Worm (Caenorhabditis elegans): ENCODE data around the gene smex-1.
A peak's percentile ranks its signal among the peaks of the same experiment; 100 is the strongest.

The smex-1 gene

DNA sequence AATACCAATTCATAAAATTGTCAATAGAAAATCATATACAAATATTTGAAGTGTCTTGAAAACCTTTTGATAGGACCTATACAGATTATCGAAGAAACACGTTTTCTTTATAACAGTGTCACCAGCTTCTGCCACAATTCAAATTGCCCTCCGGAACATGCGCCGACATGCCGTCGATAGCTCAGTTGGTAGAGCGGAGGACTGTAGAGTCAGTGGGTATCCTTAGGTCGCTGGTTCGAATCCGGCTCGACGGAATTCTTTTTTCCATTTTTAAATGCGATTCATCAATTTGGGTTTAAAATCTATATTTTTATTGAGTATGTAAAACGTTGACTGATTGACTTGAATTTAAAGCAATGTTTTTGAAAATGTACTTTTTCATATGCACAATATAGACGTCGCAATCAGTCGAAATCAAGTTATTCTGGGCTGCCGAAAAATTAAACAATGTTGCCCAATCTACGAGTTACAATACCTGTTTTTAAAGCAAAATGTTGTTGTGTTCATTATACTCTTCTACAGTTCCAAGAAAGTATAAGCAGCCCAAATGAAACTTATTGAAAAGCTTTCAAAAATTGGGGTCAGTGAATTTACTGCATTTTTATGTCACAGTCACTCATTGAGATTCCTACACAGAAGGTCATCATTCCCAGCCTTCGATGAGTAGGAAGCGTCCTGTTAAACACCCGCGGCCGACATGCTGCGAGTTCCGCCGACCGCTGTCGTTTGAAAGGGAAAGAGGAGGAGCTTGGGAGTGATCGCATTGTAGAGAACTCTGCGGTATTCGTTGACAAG, 48.3 kb downstream of the smex-1 start (continued):
- peak; percentile 82 for TF ChIP-seq Y53G8AR.9 (GFP tag; conservative IDR thresholded peaks at IDR 0.05)
- peak; percentile 86 for TF ChIP-seq F23B12.7 (tag; optimal IDR thresholded peaks at IDR 0.05; ENCODE audit: insufficient read depth)
- peak; percentile 84; the same call in 1 of the 2 replicates for TF ChIP-seq dox-1 (GFP tag; IDR thresholded peaks at IDR 0.05)
- no peak for TF ChIP-seq nhr-120 (GFP tag; IDR thresholded peaks at IDR 0.05)
- TF ChIP-seq xnd-1 (tag; optimal IDR thresholded peaks at IDR 0.05), result peak; percentile 68
- TF ChIP-seq bed-2 (GFP tag; IDR thresholded peaks at IDR 0.05), result no peak
- peak; percentile 99 for TF ChIP-seq snpc-1.1 (tag; optimal IDR thresholded peaks at IDR 0.05; ENCODE audit: insufficient read depth)
- peak; percentile 71 for TF ChIP-seq tlf-1 (GFP tag; optimal IDR thresholded peaks at IDR 0.05)
- TF ChIP-seq D2030.7 (GFP tag; IDR thresholded peaks at IDR 0.05), result peak; percentile 96
- TF ChIP-seq madf-8 (GFP tag; conservative IDR thresholded peaks at IDR 0.05), result peak; percentile 53
- TF ChIP-seq egl-44 (GFP tag; IDR thresholded peaks at IDR 0.05), result 0 out of 2 replicates have a peak, but pooled peaks have one; percentile 34
- no peak for TF ChIP-seq Y67H2A.10 (GFP tag; conservative IDR thresholded peaks at IDR 0.05)
- TF ChIP-seq madf-10 (tag; optimal IDR thresholded peaks at IDR 0.05), result peak; percentile 39
- peak; percentile 80 for TF ChIP-seq ekl-4 (GFP tag; IDR thresholded peaks at IDR 0.05)
- TF ChIP-seq lir-1 (GFP tag; conservative IDR thresholded peaks at IDR 0.05), result 0 out of 2 replicates have a peak, but pooled peaks have one; percentile 14
- no peak for TF ChIP-seq bed-1 (GFP tag; IDR thresholded peaks at IDR 0.05)
- peak; percentile 90 for TF ChIP-seq hmg-1.2 (GFP tag; IDR thresholded peaks at IDR 0.05)
- peak; percentile 83 for TF ChIP-seq hmg-20 (GFP tag; IDR thresholded peaks at IDR 0.05)
- TF ChIP-seq rpc-1 (optimal IDR thresholded peaks at IDR 0.05), result peak; percentile 60
- peak; percentile 80 for TF ChIP-seq rpc-1 (tag; optimal IDR thresholded peaks at IDR 0.05)
- peak; percentile 64; the same call in 1 of the 2 replicates for TF ChIP-seq nfyb-1 (GFP tag; IDR thresholded peaks at IDR 0.05)
- peak; percentile 61 for TF ChIP-seq ztf-18 (tag; optimal IDR thresholded peaks at IDR 0.05)
- no peak for TF ChIP-seq athp-1 (tag; optimal IDR thresholded peaks at IDR 0.05)
- TF ChIP-seq unc-130 (GFP tag; optimal IDR thresholded peaks at IDR 0.05), result peak; percentile 72
- peak; percentile 39 for TF ChIP-seq ZK185.1 (tag; optimal IDR thresholded peaks at IDR 0.05; ENCODE audit: poor library complexity, severe bottlenecking)
- TF ChIP-seq ceh-27 (GFP tag; optimal IDR thresholded peaks at IDR 0.05), result peak; percentile 42
- TF ChIP-seq let-526 (GFP tag; IDR thresholded peaks at IDR 0.05), result no peak
- TF ChIP-seq B0035.1 (tag; optimal IDR thresholded peaks at IDR 0.05), result peak; percentile 46
- TF ChIP-seq ceh-100 (GFP tag; IDR thresholded peaks at IDR 0.05), result peak; percentile 60; the same call in 1 of the 2 replicates
- TF ChIP-seq attf-3 (GFP tag; conservative IDR thresholded peaks at IDR 0.05), result 0 out of 2 replicates have a peak, but pooled peaks have one; percentile 31

DNA sequence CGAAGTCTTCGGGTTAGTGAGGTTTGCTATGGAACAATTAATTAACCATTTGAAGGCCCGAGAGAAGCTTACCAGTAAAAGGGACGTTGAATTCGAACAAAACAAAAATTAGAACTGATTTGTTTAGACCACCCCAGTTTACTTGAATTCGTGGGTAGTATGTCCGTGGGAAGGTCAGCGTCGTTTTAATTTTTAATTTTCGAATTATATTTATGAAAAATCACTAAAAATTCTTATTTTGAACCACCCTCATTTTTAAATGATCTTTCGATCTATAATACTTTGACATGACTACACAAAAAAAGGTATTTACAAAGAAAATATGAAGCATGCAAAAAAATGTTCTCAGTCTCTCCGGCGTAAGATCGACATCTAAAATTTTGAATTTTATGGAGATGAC, 50.3 kb downstream of the smex-1 start, which contains the start of gene C16D9.5:
C16D9.5 (minus strand) TSS at position 101 of the 400 bp plus-strand sequence.
- TF ChIP-seq cebp-2 (GFP tag; IDR thresholded peaks at IDR 0.05) (no peak), Y95B8A.8 (GFP tag; IDR thresholded peaks at IDR 0.05) (no peak), lin-54 (GFP tag; optimal IDR thresholded peaks at IDR 0.05) (no peak), K12H6.12 (tag; optimal IDR thresholded peaks at IDR 0.05) (no peak), aptf-3 (GFP tag; IDR thresholded peaks at IDR 0.05) (no peak), sdz-38 (tag; optimal IDR thresholded peaks at IDR 0.05) (no peak)

Data from whole organism, young adult.